Fruit fly (Drosophila melanogaster) whole organism, embryonic: Measurements from ENCODE around the gene Gos28.

Experiments used
- Abd-B ChIP-seq: fragments of 200-800 bp; sonication (Bioruptor generic); optimal IDR thresholded peaks from 2 replicates; lab custom pipeline; 2018; ENCODE audit warnings: missing biosample characterization, mild to moderate bottlenecking, missing genetic modification characterization, moderate library complexity
- Antp ChIP-seq: fragments of 200-800 bp; sonication (Bioruptor generic); optimal IDR thresholded peaks from 3 replicates; lab custom pipeline; 2016; ENCODE audit warnings: missing biosample characterization, missing genetic modification characterization
- CG12391 ChIP-seq: fragments of 200-800 bp; sonication (Bioruptor generic); optimal IDR thresholded peaks from 3 replicates; lab custom pipeline; 2018; ENCODE audit warnings: missing biosample characterization, mild to moderate bottlenecking, missing genetic modification characterization, moderate library complexity
- CG14965 ChIP-seq: fragments of 200-800 bp; sonication (Bioruptor generic); optimal IDR thresholded peaks from 2 replicates; lab custom pipeline; 2016; ENCODE audit warnings: missing biosample characterization, missing genetic modification characterization, borderline replicate concordance
- CG17802 ChIP-seq: fragments of 200-800 bp; sonication (Bioruptor generic); optimal IDR thresholded peaks from 2 replicates; lab custom pipeline; 2018; ENCODE audit warnings: missing biosample characterization, mild to moderate bottlenecking, missing genetic modification characterization, moderate library complexity
- CG31441 ChIP-seq: fragments of 200-800 bp; sonication (Bioruptor generic); IDR thresholded peaks from 2 replicates; pipeline ENCODE4 v1.3.6; 2022; ENCODE audit warnings: missing biosample characterization, missing genetic modification characterization
- CG3847 ChIP-seq: fragments of 200-800 bp; sonication (Bioruptor generic); IDR thresholded peaks from 2 replicates; pipeline ENCODE4 v1.3.6; 2022; ENCODE audit warnings: missing biosample characterization, missing genetic modification characterization
- CG42726 ChIP-seq: fragments of 200-800 bp; sonication (Bioruptor generic); IDR thresholded peaks from 2 replicates; pipeline ENCODE4 v1.3.6; 2022; ENCODE audit warnings: missing biosample characterization, missing genetic modification characterization; ENCODE audit not compliant: partially characterized antibody
- CG4854 ChIP-seq: fragments of 200-800 bp; sonication (Bioruptor generic); optimal IDR thresholded peaks from 2 replicates; lab custom pipeline; 2016; ENCODE audit warnings: missing biosample characterization, missing genetic modification characterization, inconsistent platforms
- CG6689 ChIP-seq: fragments of 200-800 bp; sonication (Bioruptor generic); IDR thresholded peaks from 2 replicates; pipeline ENCODE4 v1.3.6; 2022; ENCODE audit warnings: missing biosample characterization, missing genetic modification characterization
- CG6813 ChIP-seq: fragments of 200-800 bp; sonication (Bioruptor generic); optimal IDR thresholded peaks from 2 replicates; lab custom pipeline; 2017; ENCODE audit warnings: missing biosample characterization, missing genetic modification characterization, mild to moderate bottlenecking, moderate library complexity, missing genetic modification reagents
- CG7357 ChIP-seq: fragments of 200-800 bp; sonication (Bioruptor generic); IDR thresholded peaks from 3 replicates; pipeline ENCODE4 v1.3.6; 2022; ENCODE audit warnings: missing biosample characterization, missing genetic modification characterization
- CG7745 ChIP-seq: fragments of 200-800 bp; sonication (Bioruptor generic); optimal IDR thresholded peaks from 2 replicates; lab custom pipeline; 2018; ENCODE audit warnings: missing biosample characterization, mild to moderate bottlenecking, missing genetic modification characterization, moderate library complexity
- CG8089 ChIP-seq: fragments of 200-800 bp; sonication (Bioruptor generic); optimal IDR thresholded peaks from 3 replicates; lab custom pipeline; 2016; ENCODE audit warnings: missing biosample characterization, missing genetic modification characterization
- CG9437 ChIP-seq: fragments of 200-800 bp; sonication (Bioruptor generic); optimal IDR thresholded peaks from 2 replicates; lab custom pipeline; 2018; ENCODE audit warnings: missing biosample characterization, mild to moderate bottlenecking, missing genetic modification characterization
- CG9797 ChIP-seq: fragments of 200-800 bp; sonication (Bioruptor generic); optimal IDR thresholded peaks from 3 replicates; lab custom pipeline; 2018; ENCODE audit warnings: missing biosample characterization, mild to moderate bottlenecking, missing genetic modification characterization
- D19B ChIP-seq: fragments of 200-800 bp; sonication (Bioruptor generic); optimal IDR thresholded peaks from 2 replicates; lab custom pipeline; 2017; ENCODE audit warnings: missing biosample characterization, mild to moderate bottlenecking, missing genetic modification characterization
- Dip2 ChIP-seq: fragments of 200-800 bp; sonication (Bioruptor generic); IDR thresholded peaks from 2 replicates; pipeline ENCODE4 v1.3.6; 2022; ENCODE audit warnings: missing biosample characterization, missing genetic modification characterization
- Dp ChIP-seq: fragments of 200-800 bp; sonication (Bioruptor generic); optimal IDR thresholded peaks from 2 replicates; lab custom pipeline; 2018; ENCODE audit warnings: missing biosample characterization, mild to moderate bottlenecking, missing genetic modification characterization, moderate library complexity
- E2f2 ChIP-seq: fragments of 200-800 bp; sonication (Bioruptor generic); IDR thresholded peaks from 2 replicates; pipeline ENCODE4 v1.3.6; 2022; ENCODE audit warnings: missing biosample characterization, missing genetic modification characterization
- Hand ChIP-seq: fragments of 200-800 bp; sonication (Bioruptor generic); optimal IDR thresholded peaks from 2 replicates; lab custom pipeline; 2017; ENCODE audit warnings: mild to moderate bottlenecking, missing biosample characterization, missing genetic modification reagents, missing genetic modification characterization
- Med ChIP-seq: fragments of 200-800 bp; sonication (Bioruptor generic); peaks from one replicate; lab custom pipeline; 2016; ENCODE audit warnings: missing biosample characterization, missing genetic modification characterization, mild to moderate bottlenecking, inconsistent platforms, moderate library complexity
- Ravus ChIP-seq: fragments of 200-800 bp; sonication (Bioruptor generic); IDR thresholded peaks from 2 replicates; pipeline ENCODE4 v1.3.6; 2022; ENCODE audit warnings: missing biosample characterization, missing genetic modification characterization
- Sin3A ChIP-seq: fragments of >200 bp; optimal IDR thresholded peaks from 2 replicates; lab custom pipeline; 2018
- ato ChIP-seq: fragments of 200-800 bp; sonication (Bioruptor generic); IDR thresholded peaks from 2 replicates; pipeline ENCODE4 v1.3.6; 2022; ENCODE audit warnings: missing biosample characterization, missing genetic modification characterization; ENCODE audit not compliant: partially characterized antibody
- bowl ChIP-seq: fragments of 200-800 bp; sonication (Bioruptor generic); IDR thresholded peaks from 2 replicates; pipeline ENCODE4 v1.3.6; 2022; ENCODE audit warnings: missing biosample characterization, missing genetic modification characterization
- chif ChIP-seq, 2 experiments: fragments of 200-800 bp; sonication (Bioruptor generic); optimal IDR thresholded peaks; 3 replicates each; lab custom pipeline; 2016; ENCODE audit warnings: missing biosample characterization in 2 of 2, missing genetic modification characterization in 2 of 2
- croc ChIP-seq: fragments of 200-800 bp; sonication (Bioruptor generic); conservative IDR thresholded peaks from 3 replicates; pipeline ENCODE4 v1.3.6; 2022; ENCODE audit warnings: missing biosample characterization, missing genetic modification characterization
- crp ChIP-seq, 2 experiments: fragments of 200-800 bp; sonication (Bioruptor generic); optimal IDR thresholded peaks; 2 replicates in 1 of 2; 3 replicates in 1 of 2; lab custom pipeline; 2017; ENCODE audit warnings: missing biosample characterization in 2 of 2, missing genetic modification characterization in 2 of 2, mild to moderate bottlenecking in 1 of 2, moderate library complexity in 1 of 2
- dati ChIP-seq: fragments of 200-800 bp; sonication (Bioruptor generic); IDR thresholded peaks from 2 replicates; pipeline ENCODE4 v1.3.6; 2022; ENCODE audit warnings: missing biosample characterization, missing genetic modification characterization
- exex ChIP-seq: fragments of 200-800 bp; sonication (Bioruptor generic); optimal IDR thresholded peaks from 4 replicates; lab custom pipeline; 2018; ENCODE audit warnings: missing biosample characterization, mild to moderate bottlenecking, missing genetic modification characterization, moderate library complexity
- fd102C ChIP-seq: fragments of 200-800 bp; sonication (Bioruptor generic); optimal IDR thresholded peaks from 2 replicates; lab custom pipeline; 2018; ENCODE audit warnings: missing biosample characterization, mild to moderate bottlenecking, missing genetic modification characterization, moderate library complexity
- gcm ChIP-seq: fragments of 200-800 bp; sonication (Bioruptor generic); optimal IDR thresholded peaks from 2 replicates; lab custom pipeline; 2019; ENCODE audit warnings: missing biosample characterization, mild to moderate bottlenecking, missing genetic modification characterization, moderate library complexity
- gsb ChIP-seq: fragments of 200-800 bp; sonication (Bioruptor generic); IDR thresholded peaks from 2 replicates; pipeline ENCODE4 v1.3.6; 2022; ENCODE audit warnings: missing biosample characterization, missing genetic modification characterization
- maf-S ChIP-seq: fragments of 200-800 bp; sonication (Bioruptor generic); optimal IDR thresholded peaks from 2 replicates; lab custom pipeline; 2016; ENCODE audit warnings: missing biosample characterization, missing genetic modification characterization
- nmo ChIP-seq: fragments of 200-800 bp; sonication (Bioruptor generic); optimal IDR thresholded peaks from 2 replicates; lab custom pipeline; 2018; ENCODE audit warnings: missing biosample characterization, mild to moderate bottlenecking, missing genetic modification characterization, moderate library complexity
- pan ChIP-seq, 4 experiments: fragments of >200 bp in 3 of 4; fragments of 200-800 bp in 1 of 4; sonication (Bioruptor generic) in 1 of 4; optimal IDR thresholded peaks in 3 of 4; IDR thresholded peaks in 1 of 4; 2 replicates each; pipeline versions ENCODE4 v1.3.6 to Lab custom; 2017 to 2022; ENCODE audit warnings: missing biosample characterization in 2 of 4, missing genetic modification characterization in 2 of 4, mixed read lengths in 1 of 4
- row ChIP-seq: fragments of 200-800 bp; sonication (Bioruptor generic); IDR thresholded peaks from 3 replicates; pipeline ENCODE4 v1.3.6; 2022; ENCODE audit warnings: missing biosample characterization, missing genetic modification characterization
- sd ChIP-seq: fragments of 200-800 bp; sonication (Bioruptor generic); optimal IDR thresholded peaks from 3 replicates; lab custom pipeline; 2018; ENCODE audit warnings: missing biosample characterization, mild to moderate bottlenecking, missing genetic modification characterization, moderate library complexity
- slbo ChIP-seq: fragments of 200-800 bp; sonication (Bioruptor generic); IDR thresholded peaks from 2 replicates; pipeline ENCODE4 v1.3.6; 2022; ENCODE audit warnings: missing biosample characterization, missing genetic modification characterization
- ssp ChIP-seq: fragments of 200-800 bp; sonication (Bioruptor generic); IDR thresholded peaks from 2 replicates; pipeline ENCODE4 v1.3.6; 2022; ENCODE audit warnings: missing biosample characterization, missing genetic modification characterization
- stwl ChIP-seq: fragments of 200-800 bp; sonication (Bioruptor generic); optimal IDR thresholded peaks from 3 replicates; lab custom pipeline; 2018; ENCODE audit warnings: missing biosample characterization, mild to moderate bottlenecking, missing genetic modification characterization, moderate library complexity
- unc-4 ChIP-seq: fragments of 200-800 bp; sonication (Bioruptor generic); IDR thresholded peaks from 2 replicates; pipeline ENCODE4 v1.3.6; 2022; ENCODE audit warnings: missing biosample characterization, missing genetic modification characterization; ENCODE audit not compliant: partially characterized antibody

Gos28 gene

dm6 chr3R:18677500-18677940, 14.0 kb downstream of the Gos28 start, which contains the start of the genes dind and CG7706 (continued):
- TF ChIP-seq CG9797 (GFP tag; lab: Kevin White, UChicago) (peak; percentile 59), CG17802 (tag; lab: Kevin White, UChicago) (peak; percentile 59), Antp (GFP tag; lab: Kevin White, UChicago) (no peak), pan (optimal IDR thresholded peaks at IDR 0.05; lab: Kevin White, UChicago) (no peak), pan (GFP tag; optimal IDR thresholded peaks at IDR 0.05 in 1 of 2, IDR thresholded peaks at IDR 0.05 in 1 of 2) (no peak), dati (GFP tag; lab: Robert Waterston, UW) (no peak), Med (peak; percentile 3), CG12391 (tag; lab: Kevin White, UChicago) (peak; percentile 58), Sin3A (lab: Kevin White, UChicago) (peak; percentile 39), CG6813 (no peak), ato (GFP tag; lab: Robert Waterston, UW) (no peak), exex (tag; lab: Kevin White, UChicago) (no peak), Hand (no peak), CG4854 (GFP tag; lab: Kevin White, UChicago) (no peak), maf-S (GFP tag; lab: Kevin White, UChicago) (no peak), CG7745 (tag; lab: Kevin White, UChicago) (peak; percentile 78), Ravus (GFP tag; lab: Robert Waterston, UW) (no peak), unc-4 (GFP tag; lab: Robert Waterston, UW) (no peak), E2f2 (GFP tag; lab: Robert Waterston, UW) (peak; percentile 47), bowl (GFP tag; lab: Robert Waterston, UW) (no peak), CG9437 (peak; percentile 7), fd102C (GFP tag; lab: Kevin White, UChicago) (no peak), gsb (no peak), slbo (GFP tag; lab: Robert Waterston, UW) (peak; percentile 42; the same call in 1 of the 2 replicates), stwl (tag; lab: Kevin White, UChicago) (peak; percentile 73), gcm (GFP tag; lab: Kevin White, UChicago) (peak; percentile 2), Dip2 (GFP tag; lab: Robert Waterston, UW) (no peak), sd (tag; lab: Kevin White, UChicago) (peak; percentile 93), Dp (GFP tag; lab: Kevin White, UChicago) (peak; percentile 40), ssp (GFP tag; lab: Robert Waterston, UW) (peak; percentile 86), CG42726 (no peak), CG6689 (GFP tag; lab: Robert Waterston, UW) (peak; percentile 45; the same call in 1 of the 2 replicates), D19B (GFP tag; lab: Kevin White, UChicago) (no peak), croc (GFP tag; lab: Robert Waterston, UW) (no peak), Abd-B (GFP tag; lab: Kevin White, UChicago) (peak; percentile 7), CG14965 (no peak), CG8089 (GFP tag; lab: Kevin White, UChicago) (no peak), crp (GFP tag; optimal IDR thresholded peaks at IDR 0.05; lab: Kevin White, UChicago) (peak; percentile 32 to 89), chif (GFP tag; optimal IDR thresholded peaks at IDR 0.05; lab: Kevin White, UChicago) (peak in 1 of 2 experiments; percentile 8), nmo (peak; percentile 81), CG3847 (GFP tag; lab: Robert Waterston, UW) (peak; percentile 38; the same call in 1 of the 2 replicates), CG7357 (GFP tag; lab: Robert Waterston, UW) (peak; percentile 40; the same call in 1 of the 3 replicates), row (GFP tag; lab: Robert Waterston, UW) (peak; percentile 72), CG31441 (GFP tag; lab: Robert Waterston, UW) (no peak)
- TF ChIP-seq, all 482 proteins: peak for 52
